Worm (Caenorhabditis elegans) whole organism, L2 larva: ENCODE measurements around the gene cyp-13A10.

ENCODE experiments used
- C34F6.9 ChIP-seq: fragments of 150-350 bp; optimal IDR thresholded peaks from 2 replicates; lab custom pipeline; 2014; ENCODE audit warnings: missing biosample characterization, missing genetic modification characterization
- F13H6.1 ChIP-seq: sonication (generic microtip); optimal IDR thresholded peaks from 2 replicates; lab custom pipeline; 2016; ENCODE audit warnings: missing genetic modification characterization, missing compliant biosample characterization
- R02D3.7 ChIP-seq: fragments of 150-350 bp; optimal IDR thresholded peaks from 2 replicates; lab custom pipeline; 2014; ENCODE audit warnings: missing biosample characterization, missing genetic modification characterization
- ZK546.5 ChIP-seq: sonication (generic microtip); optimal IDR thresholded peaks from 2 replicates; lab custom pipeline; 2017; ENCODE audit warnings: missing biosample characterization, missing genetic modification characterization
- alr-1 ChIP-seq: fragments of 150-350 bp; optimal IDR thresholded peaks from 2 replicates; lab custom pipeline; 2014; ENCODE audit warnings: missing biosample characterization, missing genetic modification characterization
- ama-1 ChIP-seq: fragments of 150-350 bp; optimal IDR thresholded peaks from 2 replicates; lab custom pipeline; 2018; ENCODE audit warnings: inconsistent platforms
- blmp-1 ChIP-seq: sonication (generic microtip); optimal IDR thresholded peaks from 2 replicates; lab custom pipeline; 2017; ENCODE audit warnings: missing genetic modification characterization, mild to moderate bottlenecking, missing compliant biosample characterization, antibody characterized with exemption, moderate library complexity; ENCODE audit not compliant: insufficient read depth
- ceh-82 ChIP-seq: fragments of 150-350 bp; optimal IDR thresholded peaks from 2 replicates; lab custom pipeline; 2014; ENCODE audit warnings: missing biosample characterization, missing genetic modification characterization
- crh-2 ChIP-seq: sonication (generic microtip); optimal IDR thresholded peaks from 2 replicates; lab custom pipeline; 2017; ENCODE audit warnings: missing biosample characterization, missing genetic modification characterization
- egl-27 ChIP-seq: sonication (generic microtip); optimal IDR thresholded peaks from 3 replicates; lab custom pipeline; 2017; ENCODE audit warnings: missing biosample characterization, missing genetic modification reagents, missing genetic modification characterization
- elt-1 ChIP-seq: fragments of 150-350 bp; optimal IDR thresholded peaks from 2 replicates; lab custom pipeline; 2014; ENCODE audit warnings: missing biosample characterization, missing genetic modification characterization
- elt-3 ChIP-seq: sonication (generic microtip); optimal IDR thresholded peaks from 2 replicates; lab custom pipeline; 2017; ENCODE audit warnings: missing biosample characterization, missing genetic modification characterization
- fos-1 ChIP-seq: fragments of 150-350 bp; optimal IDR thresholded peaks from 2 replicates; lab custom pipeline; 2014; ENCODE audit warnings: missing biosample characterization, missing genetic modification characterization
- gmeb-1 ChIP-seq: fragments of 150-350 bp; optimal IDR thresholded peaks from 2 replicates; lab custom pipeline; 2014; ENCODE audit warnings: missing biosample characterization, missing genetic modification characterization
- lin-11 ChIP-seq: fragments of 150-350 bp; sonication (generic microtip); optimal IDR thresholded peaks from 2 replicates; lab custom pipeline; 2014; ENCODE audit warnings: missing biosample characterization, missing genetic modification characterization, inconsistent platforms, mixed read lengths
- lin-13 ChIP-seq: fragments of 150-350 bp; optimal IDR thresholded peaks from 2 replicates; lab custom pipeline; 2014; ENCODE audit warnings: missing biosample characterization, missing genetic modification reagents, missing genetic modification characterization
- lsy-2 ChIP-seq, 2 experiments: fragments of 150-350 bp in 1 of 2; sonication (generic microtip) in 1 of 2; optimal IDR thresholded peaks; 2 replicates each; lab custom pipeline; 2014 to 2017; ENCODE audit warnings: missing biosample characterization in 2 of 2, missing genetic modification characterization in 2 of 2
- mbf-1 ChIP-seq: sonication (generic microtip); optimal IDR thresholded peaks from 2 replicates; lab custom pipeline; 2017; ENCODE audit warnings: missing biosample characterization, missing genetic modification characterization
- mdl-1 ChIP-seq, 2 experiments: fragments of 150-350 bp in 1 of 2; sonication (generic microtip) in 1 of 2; optimal IDR thresholded peaks; 2 replicates each; lab custom pipeline; 2017; ENCODE audit warnings: missing biosample characterization in 2 of 2, missing genetic modification characterization in 2 of 2
- nhr-11 ChIP-seq: fragments of 150-350 bp; optimal IDR thresholded peaks from 2 replicates; lab custom pipeline; 2014; ENCODE audit warnings: missing biosample characterization, missing genetic modification characterization
- nhr-12 ChIP-seq: fragments of 150-350 bp; optimal IDR thresholded peaks from 2 replicates; lab custom pipeline; 2014; ENCODE audit warnings: missing biosample characterization, missing genetic modification characterization
- nhr-129 ChIP-seq: fragments of 150-350 bp; optimal IDR thresholded peaks from 2 replicates; lab custom pipeline; 2014; ENCODE audit warnings: missing biosample characterization, missing genetic modification characterization
- nhr-21 ChIP-seq: fragments of 150-350 bp; optimal IDR thresholded peaks from 2 replicates; lab custom pipeline; 2014; ENCODE audit warnings: missing biosample characterization, missing genetic modification characterization
- nhr-23 ChIP-seq: fragments of 150-350 bp; optimal IDR thresholded peaks from 2 replicates; lab custom pipeline; 2014; ENCODE audit warnings: missing biosample characterization, missing genetic modification reagents, missing genetic modification characterization
- nhr-237 ChIP-seq: fragments of 150-350 bp; optimal IDR thresholded peaks from 2 replicates; lab custom pipeline; 2014; ENCODE audit warnings: missing biosample characterization, missing genetic modification characterization
- nhr-25 ChIP-seq: fragments of 150-350 bp; sonication (generic microtip); optimal IDR thresholded peaks from 3 replicates; lab custom pipeline; 2014; ENCODE audit warnings: missing biosample characterization, missing genetic modification characterization
- nhr-6 ChIP-seq: fragments of 150-350 bp; optimal IDR thresholded peaks from 2 replicates; lab custom pipeline; 2014; ENCODE audit warnings: missing biosample characterization, missing genetic modification characterization
- nhr-77 ChIP-seq: fragments of 150-350 bp; optimal IDR thresholded peaks from 2 replicates; lab custom pipeline; 2014; ENCODE audit warnings: missing biosample characterization, missing genetic modification characterization
- peb-1 ChIP-seq: fragments of 150-350 bp; optimal IDR thresholded peaks from 2 replicates; lab custom pipeline; 2014; ENCODE audit warnings: missing biosample characterization, missing genetic modification characterization
- sem-4 ChIP-seq: fragments of 150-350 bp; optimal IDR thresholded peaks from 2 replicates; lab custom pipeline; 2014; ENCODE audit warnings: missing biosample characterization, missing genetic modification reagents, missing genetic modification characterization
- skn-1 ChIP-seq: sonication (generic microtip); optimal IDR thresholded peaks from 2 replicates; lab custom pipeline; 2017; ENCODE audit warnings: missing biosample characterization, missing genetic modification characterization
- sma-3 ChIP-seq: sonication (generic microtip); optimal IDR thresholded peaks from 2 replicates; lab custom pipeline; 2016; ENCODE audit warnings: missing genetic modification reagents, missing genetic modification characterization, missing compliant biosample characterization
- sma-9 ChIP-seq, 2 experiments: fragments of 150-350 bp in 1 of 2; sonication (generic microtip) in 1 of 2; optimal IDR thresholded peaks; 2 replicates each; lab custom pipeline; 2014 to 2016; ENCODE audit warnings: missing genetic modification characterization in 2 of 2, mild to moderate bottlenecking in 1 of 2, missing biosample characterization in 1 of 2, missing compliant biosample characterization in 1 of 2, missing genetic modification reagents in 1 of 2, moderate library complexity in 1 of 2
- snpc-4 ChIP-seq: fragments of 150-350 bp; optimal IDR thresholded peaks from 2 replicates; lab custom pipeline; 2014; ENCODE audit warnings: missing biosample characterization, missing genetic modification characterization
- unc-55 ChIP-seq: fragments of 150-350 bp; sonication (generic microtip); optimal IDR thresholded peaks from 3 replicates; lab custom pipeline; 2014; ENCODE audit warnings: missing biosample characterization, missing genetic modification reagents, missing genetic modification characterization
- unc-62 ChIP-seq: fragments of 150-350 bp; optimal IDR thresholded peaks from 2 replicates; lab custom pipeline; 2014; ENCODE audit warnings: missing biosample characterization, missing genetic modification reagents, missing genetic modification characterization
- zag-1 ChIP-seq: fragments of 150-350 bp; optimal IDR thresholded peaks from 2 replicates; lab custom pipeline; 2014; ENCODE audit warnings: missing biosample characterization, missing genetic modification characterization
- ztf-1 ChIP-seq: fragments of 200-800 bp; sonication (Bioruptor generic); conservative IDR thresholded peaks from 2 replicates; pipeline ENCODE4 v1.3.6; 2022; ENCODE audit warnings: missing genetic modification characterization, missing compliant biosample characterization
- ztf-4 ChIP-seq: fragments of 150-350 bp; optimal IDR thresholded peaks from 2 replicates; lab custom pipeline; 2014; ENCODE audit warnings: missing biosample characterization, missing genetic modification characterization

The cyp-13A10 gene

ce11 chrII:9662797-9663196 lies at the start of gene cyp-13A10:
TSS of gene cyp-13A10 (minus strand) at chrII:9662884.
- peak; percentile 22 for TF ChIP-seq fos-1 (tag; lab: Kevin White, UChicago)
- no peak for TF ChIP-seq peb-1 (tag; lab: Kevin White, UChicago)

- TF ChIP-seq lin-13 (GFP tag; lab: Kevin White, UChicago) (no peak), unc-62 (GFP tag; lab: Kevin White, UChicago) (no peak), sma-9 (GFP tag; optimal IDR thresholded peaks at IDR 0.05; lab: Kevin White, UChicago) (peak; percentile 51), sma-9 (tag; optimal IDR thresholded peaks at IDR 0.05; lab: Kevin White, UChicago) (no peak), ama-1 (lab: Kevin White, UChicago) (no peak)
Observed at ce11 chrII:9708835-9709299, 46.2 kb upstream of the cyp-13A10 start, which contains the start of gene glt-5. TSS of gene glt-5 (minus strand) at chrII:9708885.

ce11 chrII:9706207-9706606 lies 43.5 kb upstream of the cyp-13A10 start, which contains the start of gene Y53C12A.3:
TSS of gene Y53C12A.3 (minus strand) at chrII:9706240.
- TF ChIP-seq zag-1 (tag; lab: Kevin White, UChicago) (no peak), elt-1 (no peak), sem-4 (tag; lab: Kevin White, UChicago) (no peak), gmeb-1 (tag; lab: Kevin White, UChicago) (peak; percentile 91), unc-55 (peak; percentile 79), R02D3.7 (tag; lab: Kevin White, UChicago) (no peak), mdl-1 (tag; optimal IDR thresholded peaks at IDR 0.05; lab: Kevin White, UChicago) (no peak), nhr-237 (tag; lab: Kevin White, UChicago) (no peak), fos-1 (tag; lab: Kevin White, UChicago) (peak; percentile 17), alr-1 (tag; lab: Kevin White, UChicago) (no peak), mbf-1 (tag; lab: Kevin White, UChicago) (no peak), blmp-1 (peak; percentile 24), snpc-4 (no peak), nhr-6 (tag; lab: Kevin White, UChicago) (no peak), lsy-2 (tag; optimal IDR thresholded peaks at IDR 0.05; lab: Kevin White, UChicago) (peak in 1 of 2 experiments; percentile 74), nhr-12 (tag; lab: Kevin White, UChicago) (no peak), nhr-11 (tag; lab: Kevin White, UChicago) (no peak), elt-3 (no peak), lin-13 (GFP tag; lab: Kevin White, UChicago) (peak; percentile 34), sma-3 (GFP tag; lab: Kevin White, UChicago) (peak; percentile 7), nhr-129 (tag; lab: Kevin White, UChicago) (peak; percentile 7), egl-27 (tag; lab: Kevin White, UChicago) (no peak), crh-2 (tag; lab: Kevin White, UChicago) (peak; percentile 39), ceh-82 (tag; lab: Kevin White, UChicago) (no peak), nhr-23 (tag; lab: Kevin White, UChicago) (no peak), F13H6.1 (tag; lab: Kevin White, UChicago) (no peak), ztf-1 (GFP tag; lab: Robert Waterston, UW) (no peak), sma-9 (GFP tag; optimal IDR thresholded peaks at IDR 0.05; lab: Kevin White, UChicago) (no peak), sma-9 (tag; optimal IDR thresholded peaks at IDR 0.05; lab: Kevin White, UChicago) (no peak), ZK546.5 (tag; lab: Kevin White, UChicago) (no peak), skn-1 (tag; lab: Kevin White, UChicago) (no peak), nhr-25 (no peak), ztf-4 (no peak), C34F6.9 (tag; lab: Kevin White, UChicago) (peak; percentile 40), lin-11 (tag; lab: Kevin White, UChicago) (no peak), nhr-77 (tag; lab: Kevin White, UChicago) (no peak), nhr-21 (tag; lab: Kevin White, UChicago) (no peak)
